Worm (Caenorhabditis elegans): Measurements from ENCODE around the gene bcmo-2.

bcmo-2 gene

DNA sequence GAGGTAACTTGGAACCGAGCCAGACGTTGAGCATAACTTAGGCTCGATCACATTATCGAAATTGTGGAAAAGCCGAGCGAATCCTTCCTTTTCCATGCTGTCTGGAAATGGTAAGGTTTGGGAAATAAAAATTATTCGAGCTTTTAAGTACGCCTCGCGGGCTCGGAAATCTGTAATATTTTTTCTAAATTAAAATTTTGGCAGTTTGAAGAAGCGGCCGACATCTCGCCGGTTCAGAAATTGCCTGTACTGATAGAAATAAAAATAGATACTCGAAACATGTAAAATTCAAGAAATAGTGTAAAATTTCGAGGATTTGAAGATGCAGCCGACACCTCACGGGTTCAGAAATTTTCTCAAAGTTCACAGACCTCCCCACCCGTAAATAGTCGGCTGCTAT, at the start of gene bcmo-2:
Gene bcmo-2 (minus strand): TSS at position 101 of the 400 bp plus-strand sequence.
- TF ChIP-seq egl-27 (tag; optimal IDR thresholded peaks at IDR 0.05), result no peak

DNA sequence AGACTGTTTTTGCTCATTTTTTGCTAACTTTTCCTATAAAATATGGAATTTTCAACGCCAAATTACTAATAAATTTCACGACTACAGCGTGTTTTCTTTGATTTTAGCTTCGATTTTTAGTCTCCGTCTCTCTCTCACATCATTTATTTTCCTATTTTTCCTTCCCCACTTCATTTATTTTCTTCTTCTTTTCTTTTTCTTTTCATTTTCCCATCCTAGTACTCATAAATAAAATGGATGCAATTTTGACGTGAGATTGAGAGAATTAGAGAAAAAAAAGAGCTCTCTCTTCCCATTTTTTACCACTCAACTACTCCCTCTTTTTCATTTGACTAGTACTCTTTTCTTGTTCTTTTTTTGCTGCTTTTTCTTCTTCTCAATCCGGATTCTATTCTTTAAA, 49.6 kb upstream of the bcmo-2 start:
- 0 out of 2 replicates have a peak, but pooled peaks have one; percentile 37 for TF ChIP-seq ctbp-1 (GFP tag; IDR thresholded peaks at IDR 0.05)
- TF ChIP-seq hlh-11 (tag; optimal IDR thresholded peaks at IDR 0.05), result no peak
- no peak for TF ChIP-seq zip-11 (GFP tag; IDR thresholded peaks at IDR 0.05)
- no peak for TF ChIP-seq egl-43 (GFP tag; IDR thresholded peaks at IDR 0.05)
- no peak for TF ChIP-seq ztf-7 (tag; optimal IDR thresholded peaks at IDR 0.05)
- TF ChIP-seq mep-1 (tag; optimal IDR thresholded peaks at IDR 0.05), result peak; percentile 37
- TF ChIP-seq daf-19 (GFP tag; conservative IDR thresholded peaks at IDR 0.05), result no peak
- TF ChIP-seq zip-2 (tag; optimal IDR thresholded peaks at IDR 0.05), result no peak
- no peak for TF ChIP-seq ceh-82 (tag; optimal IDR thresholded peaks at IDR 0.05)
- TF ChIP-seq nhr-41 (GFP tag; IDR thresholded peaks at IDR 0.05), result no peak
- peak; percentile 82 for TF ChIP-seq fkh-10 (GFP tag; optimal IDR thresholded peaks at IDR 0.05)
- TF ChIP-seq mdl-1 (tag; optimal IDR thresholded peaks at IDR 0.05), result peak in 1 of 2 experiments; percentile 7
- TF ChIP-seq sdz-12 (GFP tag; optimal IDR thresholded peaks at IDR 0.05), result no peak
- TF ChIP-seq F44E2.7 (GFP tag; IDR thresholded peaks at IDR 0.05), result no peak
- no peak for TF ChIP-seq Y5F2A.4 (GFP tag; optimal IDR thresholded peaks at IDR 0.05)
- no peak for TF ChIP-seq madf-5 (GFP tag; IDR thresholded peaks at IDR 0.05)
- no peak for TF ChIP-seq lin-39 (tag; optimal IDR thresholded peaks at IDR 0.05)
- no peak for TF ChIP-seq skn-1 (tag; optimal IDR thresholded peaks at IDR 0.05)
- no peak for TF ChIP-seq set-16 (GFP tag; IDR thresholded peaks at IDR 0.05)
- TF ChIP-seq fos-1 (tag; optimal IDR thresholded peaks at IDR 0.05), result no peak
- no peak for TF ChIP-seq snpc-4 (tag; optimal IDR thresholded peaks at IDR 0.05)
- TF ChIP-seq daf-12 (tag; optimal IDR thresholded peaks at IDR 0.05), result no peak
- TF ChIP-seq lir-3 (tag; optimal IDR thresholded peaks at IDR 0.05), result no peak
- TF ChIP-seq Y75B8A.6 (GFP tag; IDR thresholded peaks at IDR 0.05), result no peak
- TF ChIP-seq vab-7 (GFP tag; IDR thresholded peaks at IDR 0.05), result no peak
- peak in 1 of 2 experiments; percentile 90 for TF ChIP-seq unc-62 (GFP tag; optimal IDR thresholded peaks at IDR 0.05 in 1 of 2)
- TF ChIP-seq unc-62 (tag; optimal IDR thresholded peaks at IDR 0.05), result no peak
- TF ChIP-seq hmg-1.1 (GFP tag; IDR thresholded peaks at IDR 0.05), result no peak
- no peak for TF ChIP-seq egl-27 (tag; optimal IDR thresholded peaks at IDR 0.05)
- TF ChIP-seq lsy-2 (tag; optimal IDR thresholded peaks at IDR 0.05), result peak in 1 of 2 experiments; percentile 55
- TF ChIP-seq tra-1 (GFP tag; IDR thresholded peaks at IDR 0.05), result no peak
- TF ChIP-seq rbr-2 (tag; optimal IDR thresholded peaks at IDR 0.05), result no peak
- peak; percentile 87 for TF ChIP-seq aha-1 (tag)
- TF ChIP-seq duxl-1 (tag; optimal IDR thresholded peaks at IDR 0.05; ENCODE audit: poor library complexity), result no peak

DNA sequence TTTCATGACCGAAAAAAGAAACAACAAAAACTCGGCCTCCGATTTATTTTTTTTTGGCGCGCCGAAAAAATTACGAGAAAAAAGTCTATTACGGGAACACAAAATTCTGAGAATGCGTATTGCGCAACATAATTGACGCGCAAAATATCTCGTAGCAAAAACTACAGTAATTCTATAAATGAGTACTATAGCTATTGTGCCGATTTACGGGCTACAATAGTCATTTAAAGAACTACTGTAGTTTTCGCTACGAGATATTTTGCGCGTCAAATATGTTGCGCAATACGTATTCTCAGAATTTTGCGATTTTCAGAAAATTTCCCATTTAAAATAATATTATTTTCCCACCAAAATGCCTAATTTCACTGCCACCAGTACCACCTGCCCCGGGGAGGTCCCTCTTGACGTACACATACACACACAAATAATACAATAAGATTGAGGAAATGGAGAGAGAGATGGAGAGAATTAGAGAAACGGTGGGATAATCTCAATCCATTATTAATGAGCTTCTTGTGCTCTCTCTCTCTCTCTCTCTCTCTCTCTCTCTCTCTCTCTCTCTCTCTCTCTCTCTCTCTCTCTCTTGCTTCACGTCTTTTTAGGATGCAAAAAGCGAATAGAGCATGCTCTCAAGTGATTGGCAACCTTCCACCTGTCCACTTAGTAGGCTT, 48.9 kb upstream of the bcmo-2 start:
- no peak for TF ChIP-seq zag-1 (tag; optimal IDR thresholded peaks at IDR 0.05)
- TF ChIP-seq ctbp-1 (GFP tag; IDR thresholded peaks at IDR 0.05), result no peak
- no peak for TF ChIP-seq lin-29 (GFP tag; IDR thresholded peaks at IDR 0.05)
- no peak for TF ChIP-seq ZK337.2 (GFP tag; IDR thresholded peaks at IDR 0.05)
- TF ChIP-seq pha-4 (GFP tag; IDR thresholded peaks at IDR 0.05), result no peak
- no peak for TF ChIP-seq pha-4 (tag; optimal IDR thresholded peaks at IDR 0.05)
- TF ChIP-seq aha-1 (tag), result peak; percentile 76
- TF ChIP-seq F37D6.2 (tag; optimal IDR thresholded peaks at IDR 0.05), result no peak
- no peak for TF ChIP-seq nhr-41 (GFP tag; IDR thresholded peaks at IDR 0.05)
- TF ChIP-seq set-16 (GFP tag; IDR thresholded peaks at IDR 0.05), result peak; percentile 37; the same call in 1 of the 2 replicates
- TF ChIP-seq Y75B8A.6 (GFP tag; IDR thresholded peaks at IDR 0.05), result no peak
